Worm (Caenorhabditis elegans): ENCODE measurements around the gene sluh-7.

Gene sluh-7

ce11 chrV:10320101-10320761 is 35.4 kb downstream of the sluh-7 start, which contains the start of the genes gna-1 and B0024.13 (continued):
- TF ChIP-seq ztf-6 (GFP tag; IDR thresholded peaks at IDR 0.05) (no peak), F39B2.1 (GFP tag; IDR thresholded peaks at IDR 0.05) (no peak), ccch-3 (GFP tag; optimal IDR thresholded peaks at IDR 0.05) (peak; percentile 24), dpl-1 (GFP tag; optimal IDR thresholded peaks at IDR 0.05) (no peak), K12H6.12 (tag; optimal IDR thresholded peaks at IDR 0.05) (no peak), ets-4 (GFP tag; optimal IDR thresholded peaks at IDR 0.05) (no peak), ztf-25 (GFP tag; IDR thresholded peaks at IDR 0.05) (no peak), hmg-20 (GFP tag; IDR thresholded peaks at IDR 0.05) (0 out of 2 replicates have a peak, but pooled peaks have one; percentile 62), lin-26 (GFP tag; IDR thresholded peaks at IDR 0.05) (no peak), unc-130 (GFP tag; optimal IDR thresholded peaks at IDR 0.05) (peak; percentile 47), Y95B8A.8 (GFP tag; IDR thresholded peaks at IDR 0.05) (no peak), F23B12.7 (tag; optimal IDR thresholded peaks at IDR 0.05; ENCODE audit: insufficient read depth) (no peak), ztf-3 (GFP tag; optimal IDR thresholded peaks at IDR 0.05) (no peak), mcd-1 (GFP tag; IDR thresholded peaks at IDR 0.05) (peak; percentile 47), dpff-1 (tag; optimal IDR thresholded peaks at IDR 0.05) (no peak), snpc-1.1 (tag; optimal IDR thresholded peaks at IDR 0.05; ENCODE audit: insufficient read depth) (no peak), let-607 (tag; optimal IDR thresholded peaks at IDR 0.05) (peak in 1 of 2 experiments; percentile 45), aptf-3 (GFP tag; IDR thresholded peaks at IDR 0.05) (no peak), gei-17 (GFP tag; optimal IDR thresholded peaks at IDR 0.05) (no peak), F22D6.2 (tag; optimal IDR thresholded peaks at IDR 0.05) (no peak), lin-54 (GFP tag; optimal IDR thresholded peaks at IDR 0.05) (peak; percentile 46), F55B11.4 (tag; optimal IDR thresholded peaks at IDR 0.05; ENCODE audit: borderline replicate concordance, insufficient read depth) (no peak), egl-44 (GFP tag; IDR thresholded peaks at IDR 0.05) (no peak), snpc-3.4 (tag; optimal IDR thresholded peaks at IDR 0.05) (peak; percentile 30), B0035.1 (tag; optimal IDR thresholded peaks at IDR 0.05) (no peak), xnd-1 (tag; optimal IDR thresholded peaks at IDR 0.05) (no peak), F10E7.11 (tag; optimal IDR thresholded peaks at IDR 0.05) (no peak), nfyb-1 (GFP tag; IDR thresholded peaks at IDR 0.05) (no peak), Y56A3A.18 (GFP tag; IDR thresholded peaks at IDR 0.05) (no peak), somi-1 (GFP tag; optimal IDR thresholded peaks at IDR 0.05) (no peak), athp-1 (tag; optimal IDR thresholded peaks at IDR 0.05) (no peak)

DNA sequence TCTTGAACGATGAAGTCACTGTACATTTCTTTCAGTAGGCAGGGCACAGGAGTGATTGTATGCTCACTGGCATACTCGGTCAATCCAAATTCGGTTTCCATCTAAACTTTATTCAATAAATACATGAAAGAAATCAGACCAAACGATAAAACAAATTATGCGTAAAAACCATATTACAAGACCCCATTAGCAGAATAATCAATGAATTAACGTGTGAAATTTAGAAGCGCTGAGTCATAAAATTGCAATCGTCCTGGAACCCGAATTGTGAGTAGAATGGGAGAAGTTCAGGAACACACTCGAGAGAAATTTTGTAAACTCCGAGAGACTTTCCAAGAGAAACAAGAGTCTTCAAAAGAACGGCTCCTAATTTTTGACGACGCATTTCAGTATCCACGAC is 36.2 kb downstream of the sluh-7 start, which contains the start of gene B0024.11:
Gene B0024.11 (minus strand): TSS at position 101 of the 400 bp plus-strand sequence.
- TF ChIP-seq nhr-27 (tag; optimal IDR thresholded peaks at IDR 0.05) (no peak), xnd-1 (tag; optimal IDR thresholded peaks at IDR 0.05) (no peak), somi-1 (GFP tag; optimal IDR thresholded peaks at IDR 0.05) (no peak), F22D6.2 (tag; optimal IDR thresholded peaks at IDR 0.05) (no peak), F52B5.7 (tag; optimal IDR thresholded peaks at IDR 0.05) (no peak), ztf-18 (tag; optimal IDR thresholded peaks at IDR 0.05) (no peak), F57C9.4 (tag; optimal IDR thresholded peaks at IDR 0.05) (no peak), ccch-3 (GFP tag; optimal IDR thresholded peaks at IDR 0.05) (no peak), B0336.3 (GFP tag; IDR thresholded peaks at IDR 0.05) (no peak), C06A6.2 (GFP tag; conservative IDR thresholded peaks at IDR 0.05) (no peak), hlh-26 (GFP tag; conservative IDR thresholded peaks at IDR 0.05) (no peak)

Data from whole organism, young adult.